Fruit fly (Drosophila melanogaster): Measurements from ENCODE around the gene CG34428.

dm6 chr3L:13050675-13051202, 10.8 kb upstream of the CG34428 start:
- no peak for TF ChIP-seq CG14014 (GFP tag; IDR thresholded peaks at IDR 0.05)
- no peak for TF ChIP-seq HmgD (GFP tag; optimal IDR thresholded peaks at IDR 0.05)
- TF ChIP-seq tx (GFP tag; optimal IDR thresholded peaks at IDR 0.05) = no peak
- no peak for TF ChIP-seq Taf1 (GFP tag; IDR thresholded peaks at IDR 0.05)
- TF ChIP-seq emc (GFP tag; optimal IDR thresholded peaks at IDR 0.05) = no peak
- TF ChIP-seq lola (GFP tag; optimal IDR thresholded peaks at IDR 0.05) = no peak
- no peak for TF ChIP-seq CG3838 (GFP tag; optimal IDR thresholded peaks at IDR 0.05)
- TF ChIP-seq zfh1 (GFP tag; IDR thresholded peaks at IDR 0.05) = no peak
- TF ChIP-seq kay (GFP tag; optimal IDR thresholded peaks at IDR 0.05) = no peak
- no peak for TF ChIP-seq CG16815 (GFP tag; optimal IDR thresholded peaks at IDR 0.05)
- TF ChIP-seq CG18764 (GFP tag; optimal IDR thresholded peaks at IDR 0.05) = no peak
- TF ChIP-seq Sry-δ (GFP tag; optimal IDR thresholded peaks at IDR 0.05) = no peak
- TF ChIP-seq CG15269 (tag; optimal IDR thresholded peaks at IDR 0.05) = no peak
- no peak for TF ChIP-seq crp (GFP tag; optimal IDR thresholded peaks at IDR 0.05)

All from whole organism, embryonic.